Fruit fly (Drosophila melanogaster) whole organism, embryonic: ENCODE results near the gene Cpr64Ad.

Experiments
- Abd-B ChIP-seq: fragments of 200-800 bp; sonication (Bioruptor generic); optimal IDR thresholded peaks from 2 replicates; lab custom pipeline; 2018; ENCODE audit warnings: missing biosample characterization, mild to moderate bottlenecking, missing genetic modification characterization, moderate library complexity
- Bteb2 ChIP-seq: fragments of 200-800 bp; sonication (Bioruptor generic); optimal IDR thresholded peaks from 2 replicates; lab custom pipeline; 2016; ENCODE audit warnings: missing biosample characterization, missing genetic modification characterization
- CG10959 ChIP-seq: fragments of 200-800 bp; sonication (Bioruptor generic); IDR thresholded peaks from 2 replicates; pipeline ENCODE4 v1.3.6; 2022; ENCODE audit warnings: missing biosample characterization, missing genetic modification characterization
- CG11085 ChIP-seq: fragments of 200-800 bp; sonication (Bioruptor generic); IDR thresholded peaks from 2 replicates; pipeline ENCODE4 v1.3.6; 2022; ENCODE audit warnings: missing biosample characterization, missing genetic modification characterization
- CG11723 ChIP-seq: fragments of 200-800 bp; sonication (Bioruptor generic); optimal IDR thresholded peaks from 2 replicates; lab custom pipeline; 2017; ENCODE audit warnings: missing biosample characterization, mild to moderate bottlenecking, missing genetic modification characterization
- CG12236 ChIP-seq: fragments of 200-800 bp; sonication (Bioruptor generic); optimal IDR thresholded peaks from 2 replicates; lab custom pipeline; 2016; ENCODE audit warnings: missing biosample characterization, missing genetic modification characterization
- CG12299 ChIP-seq: fragments of 200-800 bp; sonication (Bioruptor generic); optimal IDR thresholded peaks from 2 replicates; lab custom pipeline; 2018; ENCODE audit warnings: missing biosample characterization, mild to moderate bottlenecking, missing genetic modification characterization
- CG12659 ChIP-seq: fragments of 200-800 bp; sonication (Bioruptor generic); optimal IDR thresholded peaks from 3 replicates; lab custom pipeline; 2017; ENCODE audit warnings: mild to moderate bottlenecking, missing biosample characterization, missing genetic modification reagents, missing genetic modification characterization
- CG12769 ChIP-seq: fragments of 200-800 bp; sonication (Bioruptor generic); optimal IDR thresholded peaks from 2 replicates; lab custom pipeline; 2019; ENCODE audit warnings: missing biosample characterization, mild to moderate bottlenecking, missing genetic modification characterization, moderate library complexity
- CG14014 ChIP-seq: fragments of 200-800 bp; sonication (Bioruptor generic); IDR thresholded peaks from 2 replicates; pipeline ENCODE4 v1.3.6; 2022; ENCODE audit warnings: missing biosample characterization, missing genetic modification characterization
- CG15514 ChIP-seq: fragments of 200-800 bp; sonication (Bioruptor generic); optimal IDR thresholded peaks from 3 replicates; lab custom pipeline; 2017; ENCODE audit warnings: missing biosample characterization, missing genetic modification characterization, mild to moderate bottlenecking, moderate library complexity, missing genetic modification reagents
- CG15601 ChIP-seq: fragments of 200-800 bp; sonication (Bioruptor generic); optimal IDR thresholded peaks from 3 replicates; lab custom pipeline; 2019; ENCODE audit warnings: missing biosample characterization, mild to moderate bottlenecking, missing genetic modification characterization, moderate library complexity
- CG1602 ChIP-seq: fragments of 200-800 bp; sonication (Bioruptor generic); optimal IDR thresholded peaks from 3 replicates; lab custom pipeline; 2016; ENCODE audit warnings: missing biosample characterization, missing genetic modification characterization
- CG16813 ChIP-seq: fragments of 200-800 bp; sonication (Bioruptor generic); IDR thresholded peaks from 3 replicates; pipeline ENCODE4 v1.3.6; 2022; ENCODE audit warnings: missing biosample characterization, missing genetic modification characterization; ENCODE audit not compliant: partially characterized antibody
- CG16815 ChIP-seq: fragments of 200-800 bp; sonication (Bioruptor generic); optimal IDR thresholded peaks from 3 replicates; lab custom pipeline; 2017; ENCODE audit warnings: missing biosample characterization, mild to moderate bottlenecking, missing genetic modification characterization
- CG17359 ChIP-seq: fragments of 200-800 bp; sonication (Bioruptor generic); optimal IDR thresholded peaks from 3 replicates; lab custom pipeline; 2018; ENCODE audit warnings: missing biosample characterization, mild to moderate bottlenecking, missing genetic modification characterization, moderate library complexity
- CG17361 ChIP-seq: fragments of 200-800 bp; sonication (Bioruptor generic); IDR thresholded peaks from 3 replicates; pipeline ENCODE4 v1.3.6; 2022; ENCODE audit warnings: missing biosample characterization, missing genetic modification characterization
- CG17385 ChIP-seq: fragments of 200-800 bp; sonication (Bioruptor generic); optimal IDR thresholded peaks from 3 replicates; lab custom pipeline; 2018; ENCODE audit warnings: missing biosample characterization, mild to moderate bottlenecking, missing genetic modification characterization
- CG18262 ChIP-seq: fragments of 200-800 bp; optimal IDR thresholded peaks from 3 replicates; lab custom pipeline; 2019; ENCODE audit warnings: missing biosample characterization, mild to moderate bottlenecking, missing genetic modification characterization, moderate library complexity
- CG1832 ChIP-seq: fragments of 200-800 bp; sonication (Bioruptor generic); optimal IDR thresholded peaks from 2 replicates; lab custom pipeline; 2017; ENCODE audit warnings: missing biosample characterization, mild to moderate bottlenecking, missing genetic modification characterization, inconsistent platforms
- CG18599 ChIP-seq: fragments of 200-800 bp; sonication (Bioruptor generic); optimal IDR thresholded peaks from 3 replicates; lab custom pipeline; 2017; ENCODE audit warnings: missing biosample characterization, missing genetic modification characterization, mild to moderate bottlenecking, moderate library complexity, missing genetic modification reagents
- CG2875 ChIP-seq: fragments of 200-800 bp; sonication (Bioruptor generic); optimal IDR thresholded peaks from 2 replicates; lab custom pipeline; 2017; ENCODE audit warnings: missing biosample characterization, mild to moderate bottlenecking, missing genetic modification characterization, missing genetic modification reagents
- CG3065 ChIP-seq: fragments of 200-800 bp; sonication (Bioruptor generic); optimal IDR thresholded peaks from 2 replicates; lab custom pipeline; 2016; ENCODE audit warnings: missing biosample characterization, missing genetic modification characterization
- CG3163 ChIP-seq: fragments of 200-800 bp; sonication (Bioruptor generic); optimal IDR thresholded peaks from 3 replicates; lab custom pipeline; 2016; ENCODE audit warnings: missing biosample characterization, missing genetic modification characterization
- CG32532 ChIP-seq: fragments of 200-800 bp; sonication (Bioruptor generic); IDR thresholded peaks from 2 replicates; pipeline ENCODE4 v1.3.6; 2022; ENCODE audit warnings: missing biosample characterization, missing genetic modification characterization
- CG32767 ChIP-seq: fragments of 200-800 bp; sonication (Bioruptor generic); IDR thresholded peaks from 2 replicates; pipeline ENCODE4 v1.3.6; 2022; ENCODE audit warnings: missing biosample characterization, missing genetic modification characterization
- CG3407 ChIP-seq: fragments of 200-800 bp; sonication (Bioruptor generic); optimal IDR thresholded peaks from 2 replicates; lab custom pipeline; 2018; ENCODE audit warnings: missing biosample characterization, mild to moderate bottlenecking, missing genetic modification characterization
- CG7372 ChIP-seq: fragments of 200-800 bp; sonication (Bioruptor generic); IDR thresholded peaks from 2 replicates; pipeline ENCODE4 v1.3.6; 2022; ENCODE audit warnings: missing biosample characterization, missing genetic modification characterization
- CrebB ChIP-seq: fragments of 200-800 bp; sonication (Bioruptor generic); optimal IDR thresholded peaks from 3 replicates; lab custom pipeline; 2018; ENCODE audit warnings: missing biosample characterization, mild to moderate bottlenecking, missing genetic modification characterization
- Doc2 ChIP-seq: fragments of 200-800 bp; sonication (Bioruptor generic); IDR thresholded peaks from 2 replicates; pipeline ENCODE4 v1.3.6; 2022; ENCODE audit warnings: missing biosample characterization, missing genetic modification characterization
- Gug ChIP-seq: fragments of 200-800 bp; sonication (Bioruptor generic); IDR thresholded peaks from 4 replicates; pipeline ENCODE4 v1.3.6; 2022; ENCODE audit warnings: missing biosample characterization, missing genetic modification characterization
- MTF-1 ChIP-seq: fragments of 200-800 bp; sonication (Bioruptor generic); optimal IDR thresholded peaks from 2 replicates; lab custom pipeline; 2018; ENCODE audit warnings: missing biosample characterization, mild to moderate bottlenecking, missing genetic modification characterization, borderline replicate concordance
- Meics ChIP-seq: fragments of 200-800 bp; sonication (Bioruptor generic); optimal IDR thresholded peaks from 2 replicates; lab custom pipeline; 2017; ENCODE audit warnings: missing biosample characterization, mild to moderate bottlenecking, missing genetic modification characterization
- Nf-YB ChIP-seq: fragments of 200-800 bp; sonication (Bioruptor generic); optimal IDR thresholded peaks from 3 replicates; lab custom pipeline; 2019; ENCODE audit warnings: missing biosample characterization, mild to moderate bottlenecking, missing genetic modification characterization, moderate library complexity
- Optix ChIP-seq: fragments of 200-800 bp; sonication (Bioruptor generic); IDR thresholded peaks from 3 replicates; pipeline ENCODE4 v1.3.6; 2022; ENCODE audit warnings: missing biosample characterization, missing genetic modification characterization
- PHDP ChIP-seq: fragments of 200-800 bp; sonication (Bioruptor generic); optimal IDR thresholded peaks from 3 replicates; lab custom pipeline; 2018; ENCODE audit warnings: missing biosample characterization, mild to moderate bottlenecking, missing genetic modification characterization, moderate library complexity
- Spps ChIP-seq: fragments of 200-800 bp; sonication (Bioruptor generic); optimal IDR thresholded peaks from 2 replicates; lab custom pipeline; 2018; ENCODE audit warnings: missing biosample characterization, mild to moderate bottlenecking, missing genetic modification characterization
- ara ChIP-seq: fragments of 200-800 bp; sonication (Bioruptor generic); IDR thresholded peaks from 2 replicates; pipeline ENCODE4 v1.3.6; 2022; ENCODE audit warnings: missing biosample characterization, missing genetic modification characterization
- bcd ChIP-seq: fragments of 200-800 bp; sonication (Bioruptor generic); optimal IDR thresholded peaks from 2 replicates; lab custom pipeline; 2017; ENCODE audit warnings: missing biosample characterization, mild to moderate bottlenecking, missing genetic modification characterization
- ems ChIP-seq: fragments of 200-800 bp; sonication (Bioruptor generic); optimal IDR thresholded peaks from 3 replicates; lab custom pipeline; 2016; ENCODE audit warnings: missing biosample characterization, missing genetic modification characterization
- fd3F ChIP-seq: fragments of 200-800 bp; sonication (Bioruptor generic); optimal IDR thresholded peaks from 2 replicates; lab custom pipeline; 2018; ENCODE audit warnings: missing biosample characterization, mild to moderate bottlenecking, missing genetic modification characterization, moderate library complexity
- fd64A ChIP-seq: fragments of 200-800 bp; sonication (Bioruptor generic); optimal IDR thresholded peaks from 3 replicates; lab custom pipeline; 2018; ENCODE audit warnings: missing biosample characterization, mild to moderate bottlenecking, missing genetic modification characterization
- lmd ChIP-seq: fragments of 200-800 bp; sonication (Bioruptor generic); IDR thresholded peaks from 2 replicates; pipeline ENCODE4 v1.3.6; 2022; ENCODE audit warnings: missing biosample characterization, missing genetic modification characterization
- mld ChIP-seq: fragments of 200-800 bp; sonication (Bioruptor generic); IDR thresholded peaks from 3 replicates; pipeline ENCODE4 v1.3.6; 2022; ENCODE audit warnings: missing biosample characterization, missing genetic modification characterization; ENCODE audit not compliant: partially characterized antibody
- nerfin-2 ChIP-seq: fragments of 200-800 bp; sonication (Bioruptor generic); IDR thresholded peaks from 2 replicates; pipeline ENCODE4 v1.3.6; 2022; ENCODE audit warnings: missing biosample characterization, missing genetic modification characterization; ENCODE audit not compliant: partially characterized antibody
- pho ChIP-seq: fragments of 200-800 bp; sonication (Bioruptor generic); optimal IDR thresholded peaks from 2 replicates; lab custom pipeline; 2016; ENCODE audit warnings: missing biosample characterization, missing genetic modification characterization
- slbo ChIP-seq: fragments of 200-800 bp; sonication (Bioruptor generic); IDR thresholded peaks from 2 replicates; pipeline ENCODE4 v1.3.6; 2022; ENCODE audit warnings: missing biosample characterization, missing genetic modification characterization
- so ChIP-seq: fragments of 200-800 bp; sonication (Bioruptor generic); IDR thresholded peaks from 3 replicates; pipeline ENCODE4 v1.3.6; 2022; ENCODE audit warnings: missing biosample characterization, missing genetic modification characterization
- twi ChIP-seq: fragments of 200-800 bp; optimal IDR thresholded peaks from 2 replicates; lab custom pipeline; 2019; ENCODE audit warnings: missing biosample characterization, mild to moderate bottlenecking, missing genetic modification characterization, moderate library complexity
- zfh2 ChIP-seq: fragments of 200-800 bp; sonication (Bioruptor generic); optimal IDR thresholded peaks from 2 replicates; lab custom pipeline; 2016; ENCODE audit warnings: missing biosample characterization, missing genetic modification characterization

Gene Cpr64Ad

DNA sequence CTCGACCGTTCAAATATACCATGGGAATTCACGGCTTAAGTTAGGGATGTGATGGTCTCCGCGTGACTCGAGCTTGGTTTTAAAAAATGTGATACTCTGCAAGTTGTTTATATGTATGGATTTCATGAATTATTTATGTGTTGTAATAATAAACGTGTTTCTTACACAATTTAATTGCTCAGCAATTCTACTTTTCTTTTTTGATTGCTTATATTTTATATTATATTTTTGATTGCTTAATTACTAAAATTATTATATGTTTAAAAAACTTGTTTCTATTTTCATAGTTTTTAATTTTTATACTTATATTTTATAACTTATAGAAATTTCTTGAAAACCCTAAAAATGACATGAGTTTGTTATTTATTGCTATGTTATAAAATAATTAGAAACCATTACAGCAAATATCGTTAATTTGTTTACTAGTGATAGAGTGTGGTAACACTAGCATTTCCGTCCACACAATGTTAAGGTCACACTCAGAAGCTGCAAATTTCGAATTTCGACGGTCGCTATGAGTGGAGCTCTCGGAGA, 39.2 kb downstream of the Cpr64Ad start, which contains the start of the genes ago and CG1265 (continued):
- TF ChIP-seq Doc2 (no peak), CG1602 (GFP tag; lab: Kevin White, UChicago) (peak; percentile 34), CG12659 (GFP tag; lab: Kevin White, UChicago) (peak; percentile 54), Abd-B (GFP tag; lab: Kevin White, UChicago) (peak; percentile 53), Meics (GFP tag; lab: Kevin White, UChicago) (peak; percentile 55), CG11085 (GFP tag; lab: Robert Waterston, UW) (0 out of 2 replicates have a peak, but pooled peaks have one; percentile 6), CG3163 (GFP tag; lab: Kevin White, UChicago) (no peak), Optix (no peak), CG18599 (GFP tag; lab: Kevin White, UChicago) (peak; percentile 37), twi (tag; lab: Kevin White, UChicago) (peak; percentile 11), CG12299 (tag; lab: Kevin White, UChicago) (no peak), CG12769 (tag; lab: Kevin White, UChicago) (no peak), CG3407 (GFP tag; lab: Kevin White, UChicago) (no peak), ara (GFP tag; lab: Robert Waterston, UW) (0 out of 2 replicates have a peak, but pooled peaks have one; percentile 31), CG17359 (tag; lab: Kevin White, UChicago) (no peak), CG3065 (GFP tag; lab: Kevin White, UChicago) (no peak), pho (GFP tag; lab: Kevin White, UChicago) (no peak), CG7372 (GFP tag; lab: Robert Waterston, UW) (peak; percentile 46), slbo (peak; percentile 67), CG14014 (GFP tag; lab: Robert Waterston, UW) (peak; percentile 47), CG1832 (GFP tag; lab: Kevin White, UChicago) (no peak), ems (GFP tag; lab: Kevin White, UChicago) (no peak), CG16815 (no peak), zfh2 (GFP tag; lab: Kevin White, UChicago) (peak; percentile 8), PHDP (tag; lab: Kevin White, UChicago) (no peak), bcd (peak; percentile 34), CG17385 (GFP tag; lab: Kevin White, UChicago) (peak; percentile 35), CrebB (tag; lab: Kevin White, UChicago) (no peak), CG15514 (no peak), CG2875 (no peak), fd3F (no peak), Spps (tag; lab: Kevin White, UChicago) (no peak), fd64A (GFP tag; lab: Kevin White, UChicago) (no peak), CG17361 (GFP tag; lab: Robert Waterston, UW) (peak; percentile 83), Bteb2 (GFP tag; lab: Kevin White, UChicago) (no peak), CG11723 (GFP tag; lab: Kevin White, UChicago) (no peak), Nf-YB (GFP tag; lab: Kevin White, UChicago) (peak; percentile 5), CG18262 (tag; lab: Kevin White, UChicago) (peak; percentile 65), CG15601 (tag; lab: Kevin White, UChicago) (peak; percentile 46), lmd (GFP tag; lab: Robert Waterston, UW) (peak; percentile 41; the same call in 1 of the 2 replicates), CG12236 (no peak), CG32532 (GFP tag; lab: Robert Waterston, UW) (peak; percentile 8), CG10959 (GFP tag; lab: Robert Waterston, UW) (no peak), mld (GFP tag; lab: Robert Waterston, UW) (no peak), CG16813 (peak; percentile 59; the same call in 2 of the 3 replicates), so (GFP tag; lab: Robert Waterston, UW) (no peak), Gug (GFP tag; lab: Robert Waterston, UW) (peak; percentile 55; the same call in 2 of the 4 replicates), nerfin-2 (no peak), MTF-1 (GFP tag; lab: Kevin White, UChicago) (peak; percentile 2), CG32767 (GFP tag; lab: Robert Waterston, UW) (no peak)
